Worm (Caenorhabditis elegans): ENCODE results near the gene ZK792.1.

DNA sequence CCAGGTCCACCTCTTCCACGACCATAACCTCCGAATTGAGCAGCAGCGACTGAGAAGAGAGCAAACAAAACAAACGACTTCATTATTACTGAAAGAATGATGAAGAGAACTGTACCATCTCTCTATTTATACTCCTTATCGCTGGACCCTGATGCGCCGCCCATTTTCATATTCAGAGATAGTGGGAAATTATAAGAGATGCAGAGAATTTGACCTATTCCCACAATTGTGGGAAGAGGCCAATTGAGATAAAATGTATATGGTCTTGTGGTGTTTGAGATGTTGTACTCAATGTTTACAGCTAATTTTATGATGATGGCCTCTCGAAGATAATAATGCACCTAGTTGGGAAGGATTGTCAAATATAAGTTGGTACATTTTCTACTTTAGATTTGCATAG is 18.7 kb upstream of the ZK792.1 start, which contains the start of gene ttr-50:
- TF ChIP-seq mdl-1 (tag; optimal IDR thresholded peaks at IDR 0.05) (no peak), pha-4 (GFP tag; IDR thresholded peaks at IDR 0.05) (no peak), pha-4 (tag; optimal IDR thresholded peaks at IDR 0.05) (no peak), aha-1 (tag) (no peak), aly-2 (tag; optimal IDR thresholded peaks at IDR 0.05) (no peak), snpc-4 (tag; optimal IDR thresholded peaks at IDR 0.05) (no peak), mep-1 (tag; optimal IDR thresholded peaks at IDR 0.05) (no peak), F37D6.2 (tag; optimal IDR thresholded peaks at IDR 0.05) (no peak)

Measured in whole organism, L4 larva.